Fruit fly (Drosophila melanogaster) whole organism, embryonic: ENCODE results near the gene CG31928.
A peak's percentile ranks its signal among the peaks of the same experiment; 100 is the strongest.

Experiments
- C15 ChIP-seq: fragments of 200-800 bp; sonication (Bioruptor generic); IDR thresholded peaks from 3 replicates; pipeline ENCODE4 v1.3.6; 2022; ENCODE audit warnings: missing biosample characterization, missing genetic modification characterization
- CG11695 ChIP-seq: fragments of 200-800 bp; sonication (Bioruptor generic); IDR thresholded peaks from 3 replicates; pipeline ENCODE4 v1.3.6; 2022; ENCODE audit warnings: missing biosample characterization, missing genetic modification characterization
- CG12299 ChIP-seq: fragments of 200-800 bp; sonication (Bioruptor generic); optimal IDR thresholded peaks from 2 replicates; lab custom pipeline; 2018; ENCODE audit warnings: missing biosample characterization, mild to moderate bottlenecking, missing genetic modification characterization
- CG1233 ChIP-seq: fragments of 200-800 bp; sonication (Bioruptor generic); optimal IDR thresholded peaks from 4 replicates; lab custom pipeline; 2018; ENCODE audit warnings: missing biosample characterization, mild to moderate bottlenecking, missing genetic modification characterization
- CG14860 ChIP-seq: fragments of 200-800 bp; sonication (Bioruptor generic); IDR thresholded peaks from 3 replicates; pipeline ENCODE4 v1.3.6; 2022; ENCODE audit warnings: missing biosample characterization, missing genetic modification characterization; ENCODE audit not compliant: partially characterized antibody
- CG14965 ChIP-seq: fragments of 200-800 bp; sonication (Bioruptor generic); optimal IDR thresholded peaks from 2 replicates; lab custom pipeline; 2016; ENCODE audit warnings: missing biosample characterization, missing genetic modification characterization, borderline replicate concordance
- CG2199 ChIP-seq: fragments of 200-800 bp; sonication (Bioruptor generic); IDR thresholded peaks from 3 replicates; pipeline ENCODE4 v1.3.6; 2022; ENCODE audit warnings: missing biosample characterization, missing genetic modification characterization
- CG2678 ChIP-seq: fragments of 200-800 bp; sonication (Bioruptor generic); optimal IDR thresholded peaks from 3 replicates; lab custom pipeline; 2019; ENCODE audit warnings: missing biosample characterization, mild to moderate bottlenecking, missing genetic modification characterization, moderate library complexity
- CG3838 ChIP-seq: fragments of 200-800 bp; sonication (Bioruptor generic); optimal IDR thresholded peaks from 3 replicates; lab custom pipeline; 2016; ENCODE audit warnings: missing biosample characterization, missing genetic modification characterization
- CG43689 ChIP-seq: fragments of 200-800 bp; sonication (Bioruptor generic); IDR thresholded peaks from 2 replicates; pipeline ENCODE4 v1.3.6; 2022; ENCODE audit warnings: missing biosample characterization, missing genetic modification characterization
- CG6683 ChIP-seq: fragments of 200-800 bp; sonication (Bioruptor generic); optimal IDR thresholded peaks from 2 replicates; lab custom pipeline; 2017; ENCODE audit warnings: missing biosample characterization, mild to moderate bottlenecking, missing genetic modification characterization, missing genetic modification reagents
- CG6689 ChIP-seq: fragments of 200-800 bp; sonication (Bioruptor generic); IDR thresholded peaks from 2 replicates; pipeline ENCODE4 v1.3.6; 2022; ENCODE audit warnings: missing biosample characterization, missing genetic modification characterization
- CG6813 ChIP-seq: fragments of 200-800 bp; sonication (Bioruptor generic); optimal IDR thresholded peaks from 2 replicates; lab custom pipeline; 2017; ENCODE audit warnings: missing biosample characterization, missing genetic modification characterization, mild to moderate bottlenecking, moderate library complexity, missing genetic modification reagents
- CG6854 ChIP-seq: fragments of 200-800 bp; sonication (Bioruptor generic); optimal IDR thresholded peaks from 3 replicates; lab custom pipeline; 2017; ENCODE audit warnings: missing biosample characterization, mild to moderate bottlenecking, missing genetic modification characterization
- CG7987 ChIP-seq: fragments of 200-800 bp; sonication (Bioruptor generic); optimal IDR thresholded peaks from 2 replicates; lab custom pipeline; 2018; ENCODE audit warnings: missing biosample characterization, mild to moderate bottlenecking, missing genetic modification characterization, moderate library complexity
- CG8089 ChIP-seq: fragments of 200-800 bp; sonication (Bioruptor generic); optimal IDR thresholded peaks from 3 replicates; lab custom pipeline; 2016; ENCODE audit warnings: missing biosample characterization, missing genetic modification characterization
- CG9727 ChIP-seq: fragments of 200-800 bp; sonication (Bioruptor generic); optimal IDR thresholded peaks from 3 replicates; lab custom pipeline; 2017; ENCODE audit warnings: missing biosample characterization, mild to moderate bottlenecking, missing genetic modification characterization
- CG9932 ChIP-seq: fragments of 200-800 bp; sonication (Bioruptor generic); IDR thresholded peaks from 2 replicates; pipeline ENCODE4 v1.3.6; 2022; ENCODE audit warnings: missing biosample characterization, missing genetic modification characterization
- CHES-1-like ChIP-seq: fragments of 200-800 bp; sonication (Bioruptor generic); optimal IDR thresholded peaks from 2 replicates; lab custom pipeline; 2016; ENCODE audit warnings: missing biosample characterization, missing genetic modification characterization
- Dfd ChIP-seq, 2 experiments: fragments of >200 bp; optimal IDR thresholded peaks; 2 replicates each; lab custom pipeline; 2017; ENCODE audit warnings: missing biosample characterization in 2 of 2, missing genetic modification characterization in 2 of 2
- Doc3 ChIP-seq: fragments of 200-800 bp; sonication (Bioruptor generic); IDR thresholded peaks from 3 replicates; pipeline ENCODE4 v1.3.6; 2022; ENCODE audit warnings: missing biosample characterization, missing genetic modification characterization; ENCODE audit not compliant: partially characterized antibody
- Fer2 ChIP-seq: fragments of 200-800 bp; sonication (Bioruptor generic); optimal IDR thresholded peaks from 2 replicates; lab custom pipeline; 2018; ENCODE audit warnings: missing biosample characterization, mild to moderate bottlenecking, missing genetic modification characterization, moderate library complexity
- GATAe ChIP-seq: fragments of 200-800 bp; sonication (Bioruptor generic); conservative IDR thresholded peaks from 2 replicates; pipeline ENCODE4 v1.3.6; 2022; ENCODE audit warnings: missing biosample characterization, missing genetic modification characterization
- Kr ChIP-seq: fragments of 200-800 bp; sonication (Bioruptor generic); optimal IDR thresholded peaks from 2 replicates; lab custom pipeline; 2017; ENCODE audit warnings: missing biosample characterization, mild to moderate bottlenecking, missing genetic modification characterization
- Meics ChIP-seq: fragments of 200-800 bp; sonication (Bioruptor generic); optimal IDR thresholded peaks from 2 replicates; lab custom pipeline; 2017; ENCODE audit warnings: missing biosample characterization, mild to moderate bottlenecking, missing genetic modification characterization
- Pdp1 ChIP-seq, 2 experiments: fragments of 200-800 bp; sonication (Bioruptor generic); optimal IDR thresholded peaks; 3 replicates each; lab custom pipeline; 2016; ENCODE audit warnings: missing biosample characterization in 2 of 2, missing genetic modification characterization in 2 of 2, mild to moderate bottlenecking in 1 of 2, moderate library complexity in 1 of 2
- Stat92E ChIP-seq, 3 experiments: fragments of >200 bp in 2 of 3; fragments of 200-800 bp in 1 of 3; sonication (Bioruptor generic) in 1 of 3; optimal IDR thresholded peaks; 2 replicates each; lab custom pipeline; 2017 to 2019; ENCODE audit warnings: missing biosample characterization in 3 of 3, missing genetic modification characterization in 3 of 3, mild to moderate bottlenecking in 1 of 3, moderate library complexity in 1 of 3
- YL-1 ChIP-seq: fragments of 200-800 bp; sonication (Bioruptor generic); optimal IDR thresholded peaks from 3 replicates; lab custom pipeline; 2017; ENCODE audit warnings: missing biosample characterization, mild to moderate bottlenecking, missing genetic modification characterization
- abd-A ChIP-seq: fragments of 200-800 bp; sonication (Bioruptor generic); optimal IDR thresholded peaks from 3 replicates; lab custom pipeline; 2019; ENCODE audit warnings: missing biosample characterization, mild to moderate bottlenecking, missing genetic modification characterization, moderate library complexity
- al ChIP-seq: fragments of 200-800 bp; sonication (Bioruptor generic); IDR thresholded peaks from 2 replicates; pipeline ENCODE4 v1.3.6; 2022; ENCODE audit warnings: missing biosample characterization, missing genetic modification characterization
- bowl ChIP-seq: fragments of 200-800 bp; sonication (Bioruptor generic); IDR thresholded peaks from 2 replicates; pipeline ENCODE4 v1.3.6; 2022; ENCODE audit warnings: missing biosample characterization, missing genetic modification characterization
- cg ChIP-seq: fragments of 200-800 bp; sonication (Bioruptor generic); optimal IDR thresholded peaks from 3 replicates; lab custom pipeline; 2019; ENCODE audit warnings: missing biosample characterization, mild to moderate bottlenecking, missing genetic modification characterization, moderate library complexity
- chinmo ChIP-seq: fragments of 200-800 bp; sonication (Bioruptor generic); IDR thresholded peaks from 4 replicates; pipeline ENCODE4 v1.3.6; 2022; ENCODE audit warnings: missing biosample characterization, missing genetic modification characterization; ENCODE audit not compliant: partially characterized antibody
- ci ChIP-seq: fragments of 200-800 bp; sonication (Bioruptor generic); IDR thresholded peaks from 3 replicates; pipeline ENCODE4 v1.3.6; 2022; ENCODE audit warnings: missing biosample characterization, missing genetic modification characterization
- gcm2 ChIP-seq: fragments of 200-800 bp; sonication (Bioruptor generic); optimal IDR thresholded peaks from 2 replicates; lab custom pipeline; 2016; ENCODE audit warnings: missing biosample characterization, missing genetic modification characterization
- grn ChIP-seq: fragments of 200-800 bp; sonication (Bioruptor generic); optimal IDR thresholded peaks from 3 replicates; lab custom pipeline; 2017; ENCODE audit warnings: missing biosample characterization, missing genetic modification characterization
- kni ChIP-seq: fragments of 200-800 bp; sonication (Bioruptor generic); optimal IDR thresholded peaks from 3 replicates; lab custom pipeline; 2017; ENCODE audit warnings: mild to moderate bottlenecking, missing biosample characterization, missing genetic modification reagents, missing genetic modification characterization
- nmo ChIP-seq: fragments of 200-800 bp; sonication (Bioruptor generic); optimal IDR thresholded peaks from 2 replicates; lab custom pipeline; 2018; ENCODE audit warnings: missing biosample characterization, mild to moderate bottlenecking, missing genetic modification characterization, moderate library complexity
- oc ChIP-seq: fragments of 200-800 bp; sonication (Bioruptor generic); optimal IDR thresholded peaks from 2 replicates; lab custom pipeline; 2018; ENCODE audit warnings: missing biosample characterization, mild to moderate bottlenecking, missing genetic modification characterization, moderate library complexity
- prd ChIP-seq, 3 experiments: fragments of >200 bp in 2 of 3; fragments of 200-800 bp in 1 of 3; sonication (Bioruptor generic) in 1 of 3; optimal IDR thresholded peaks in 2 of 3; IDR thresholded peaks in 1 of 3; 2 replicates in 2 of 3; 3 replicates in 1 of 3; pipeline versions ENCODE4 v1.3.6 to Lab custom; 2017 to 2022; ENCODE audit warnings: missing biosample characterization in 1 of 3, missing genetic modification characterization in 1 of 3
- pros ChIP-seq: fragments of 200-800 bp; sonication (Bioruptor generic); optimal IDR thresholded peaks from 3 replicates; lab custom pipeline; 2019; ENCODE audit warnings: missing biosample characterization, mild to moderate bottlenecking, missing genetic modification characterization, moderate library complexity
- rib ChIP-seq: fragments of 200-800 bp; sonication (Bioruptor generic); IDR thresholded peaks from 2 replicates; pipeline ENCODE4 v1.3.6; 2022; ENCODE audit warnings: missing biosample characterization, missing genetic modification characterization
- schlank ChIP-seq: fragments of 200-800 bp; sonication (Bioruptor generic); optimal IDR thresholded peaks from 2 replicates; lab custom pipeline; 2018; ENCODE audit warnings: missing biosample characterization, mild to moderate bottlenecking, missing genetic modification characterization
- sens ChIP-seq: fragments of 200-800 bp; sonication (Bioruptor generic); peaks from one replicate; lab custom pipeline; 2016; ENCODE audit warnings: missing biosample characterization, missing genetic modification characterization
- tin ChIP-seq: fragments of 200-800 bp; sonication (Bioruptor generic); optimal IDR thresholded peaks from 3 replicates; lab custom pipeline; 2016; ENCODE audit warnings: missing biosample characterization, missing genetic modification characterization
- trh ChIP-seq: fragments of 200-800 bp; sonication (Bioruptor generic); optimal IDR thresholded peaks from 2 replicates; lab custom pipeline; 2016; ENCODE audit warnings: missing biosample characterization, missing genetic modification characterization
- tup ChIP-seq: fragments of 200-800 bp; sonication (Bioruptor generic); optimal IDR thresholded peaks from 2 replicates; lab custom pipeline; 2016; ENCODE audit warnings: missing biosample characterization, mild to moderate bottlenecking, missing genetic modification characterization, moderate library complexity
- wek ChIP-seq: fragments of 200-800 bp; sonication (Bioruptor generic); optimal IDR thresholded peaks from 3 replicates; lab custom pipeline; 2018; ENCODE audit warnings: missing biosample characterization, mild to moderate bottlenecking, missing genetic modification characterization, moderate library complexity
- yki ChIP-seq: fragments of >200 bp; optimal IDR thresholded peaks from 3 replicates; lab custom pipeline; 2018

The CG31928 gene

dm6 chr2L:1463362-1463908, 28.7 kb upstream of the CG31928 start (continued):
- no peak for TF ChIP-seq YL-1 (GFP tag; lab: Kevin White, UChicago)
- TF ChIP-seq abd-A (tag; lab: Kevin White, UChicago): peak; percentile 62
- TF ChIP-seq sens (GFP tag; lab: Kevin White, UChicago): no peak
- TF ChIP-seq cg (GFP tag; lab: Kevin White, UChicago): peak; percentile 7
- peak; percentile 9 for TF ChIP-seq Kr (GFP tag; lab: Kevin White, UChicago)
- TF ChIP-seq ci (GFP tag; lab: Robert Waterston, UW): 0 out of 3 replicates have a peak, but pooled peaks have one; percentile 36
- TF ChIP-seq CG12299 (tag; lab: Kevin White, UChicago): no peak
- no peak for TF ChIP-seq CG6854 (GFP tag; lab: Kevin White, UChicago)
- TF ChIP-seq Dfd (GFP tag; optimal IDR thresholded peaks at IDR 0.05; lab: Kevin White, UChicago): no peak
- no peak for TF ChIP-seq chinmo (GFP tag; lab: Robert Waterston, UW)
- no peak for TF ChIP-seq CHES-1-like (GFP tag; lab: Kevin White, UChicago)
- no peak for TF ChIP-seq tin (GFP tag; lab: Kevin White, UChicago)
- TF ChIP-seq C15 (GFP tag; lab: Robert Waterston, UW): no peak
- no peak for TF ChIP-seq CG14860 (GFP tag; lab: Robert Waterston, UW)
- TF ChIP-seq kni (GFP tag; lab: Kevin White, UChicago): peak; percentile 88
- peak; percentile 98 for TF ChIP-seq grn (GFP tag; lab: Kevin White, UChicago)
- TF ChIP-seq CG6689: no peak
- TF ChIP-seq CG1233 (GFP tag; lab: Kevin White, UChicago): no peak
- no peak for TF ChIP-seq gcm2 (GFP tag; lab: Kevin White, UChicago)
- TF ChIP-seq wek: no peak
- no peak for TF ChIP-seq CG6813 (GFP tag; lab: Kevin White, UChicago)
- no peak for TF ChIP-seq Fer2 (tag; lab: Kevin White, UChicago)
- TF ChIP-seq CG8089 (GFP tag; lab: Kevin White, UChicago): no peak
- no peak for TF ChIP-seq CG9932 (GFP tag; lab: Robert Waterston, UW)
- TF ChIP-seq tup (GFP tag; lab: Kevin White, UChicago): no peak
- TF ChIP-seq oc (tag; lab: Kevin White, UChicago): peak; percentile 19
- peak; percentile 73; the same call in 1 of the 3 replicates for TF ChIP-seq CG2199 (GFP tag; lab: Robert Waterston, UW)
- peak; percentile 32 for TF ChIP-seq pros (GFP tag; lab: Kevin White, UChicago)
- TF ChIP-seq CG43689 (GFP tag; lab: Robert Waterston, UW): no peak
- TF ChIP-seq yki: no peak
- no peak for TF ChIP-seq Stat92E (GFP tag; optimal IDR thresholded peaks at IDR 0.05; lab: Kevin White, UChicago)
- no peak for TF ChIP-seq schlank (tag; lab: Kevin White, UChicago)
- TF ChIP-seq bowl (GFP tag; lab: Robert Waterston, UW): no peak
- TF ChIP-seq, all 482 proteins: peak for 13

DNA sequence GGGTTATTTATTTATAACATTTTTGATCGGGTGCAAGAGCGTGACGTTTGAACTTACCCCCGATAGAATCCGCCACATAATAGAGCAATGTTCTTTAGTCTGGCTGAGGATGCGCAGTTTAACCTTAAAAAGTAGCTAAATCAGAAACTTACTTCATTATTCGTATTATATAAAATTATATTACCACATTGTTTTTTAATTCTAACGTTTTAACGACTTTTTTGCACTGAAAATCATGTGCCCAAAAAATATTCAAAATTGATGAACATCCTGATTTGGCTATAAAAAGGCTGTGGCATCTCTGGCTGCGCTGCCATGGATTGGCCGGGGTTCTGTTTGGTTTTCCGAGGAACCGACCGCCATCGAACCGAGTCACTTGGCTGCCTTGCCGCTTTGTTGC, 22.1 kb upstream of the CG31928 start:
- TF ChIP-seq rib (GFP tag; lab: Robert Waterston, UW) (no peak), CG14965 (no peak), Doc3 (GFP tag; lab: Robert Waterston, UW) (no peak), Meics (GFP tag; lab: Kevin White, UChicago) (no peak), CG6683 (GFP tag; lab: Kevin White, UChicago) (no peak), CG3838 (GFP tag; lab: Kevin White, UChicago) (no peak), prd (optimal IDR thresholded peaks at IDR 0.05; lab: Kevin White, UChicago) (no peak), prd (GFP tag; IDR thresholded peaks at IDR 0.05; lab: Robert Waterston, UW) (peak; percentile 42; the same call in 2 of the 3 replicates), GATAe (no peak), CG7987 (GFP tag; lab: Kevin White, UChicago) (no peak), nmo (GFP tag; lab: Kevin White, UChicago) (peak; percentile 20), CG2678 (tag; lab: Kevin White, UChicago) (peak; percentile 29), trh (GFP tag; lab: Kevin White, UChicago) (no peak), tin (GFP tag; lab: Kevin White, UChicago) (no peak), CG9727 (peak; percentile 47), al (GFP tag; lab: Robert Waterston, UW) (no peak), CG11695 (GFP tag; lab: Robert Waterston, UW) (no peak), Pdp1 (GFP tag; optimal IDR thresholded peaks at IDR 0.05; lab: Kevin White, UChicago) (no peak)
